Fruit fly (Drosophila melanogaster) whole organism, pupa: ENCODE measurements around the gene Gfat1.

ENCODE experiments used
- CG10348 ChIP-seq: fragments of 200-800 bp; sonication (Bioruptor generic); IDR thresholded peaks from 2 replicates; pipeline ENCODE4 v1.3.6; 2022; ENCODE audit warnings: missing biosample characterization, missing genetic modification characterization
- CG12605 ChIP-seq: fragments of 200-800 bp; sonication (Bioruptor generic); IDR thresholded peaks from 2 replicates; pipeline ENCODE4 v1.3.6; 2022; ENCODE audit warnings: missing biosample characterization, missing genetic modification characterization
- CG13204 ChIP-seq: fragments of 200-800 bp; sonication (Bioruptor generic); optimal IDR thresholded peaks from 2 replicates; lab custom pipeline; 2018; ENCODE audit warnings: missing biosample characterization, mild to moderate bottlenecking, missing genetic modification characterization, moderate library complexity
- CG14655 ChIP-seq: fragments of 200-800 bp; sonication (Bioruptor generic); optimal IDR thresholded peaks from 3 replicates; lab custom pipeline; 2017; ENCODE audit warnings: mild to moderate bottlenecking, missing biosample characterization, missing genetic modification reagents, missing genetic modification characterization
- CG15710 ChIP-seq: fragments of 200-800 bp; sonication (Bioruptor generic); optimal IDR thresholded peaks from 2 replicates; lab custom pipeline; 2018; ENCODE audit warnings: missing biosample characterization, mild to moderate bottlenecking, missing genetic modification characterization, moderate library complexity
- CG17806 ChIP-seq: fragments of 200-800 bp; sonication (Bioruptor generic); optimal IDR thresholded peaks from 2 replicates; lab custom pipeline; 2018; ENCODE audit warnings: missing biosample characterization, mild to moderate bottlenecking, missing genetic modification characterization, moderate library complexity
- CG32121 ChIP-seq: fragments of 200-800 bp; sonication (Bioruptor generic); IDR thresholded peaks from 2 replicates; pipeline ENCODE4 v1.3.6; 2022; ENCODE audit warnings: missing biosample characterization, missing genetic modification characterization
- CG34367 ChIP-seq: fragments of 200-800 bp; sonication (Bioruptor generic); optimal IDR thresholded peaks from 2 replicates; lab custom pipeline; 2018; ENCODE audit warnings: missing biosample characterization, mild to moderate bottlenecking, missing genetic modification characterization
- CG4496 ChIP-seq: fragments of 200-800 bp; sonication (Bioruptor generic); IDR thresholded peaks from 3 replicates; pipeline ENCODE4 v1.3.6; 2022; ENCODE audit warnings: missing biosample characterization, missing genetic modification characterization
- CG8159 ChIP-seq: fragments of 200-800 bp; sonication (Bioruptor generic); optimal IDR thresholded peaks from 3 replicates; lab custom pipeline; 2018; ENCODE audit warnings: missing biosample characterization, mild to moderate bottlenecking, missing genetic modification characterization, moderate library complexity
- CG8301 ChIP-seq: fragments of 200-800 bp; sonication (Bioruptor generic); optimal IDR thresholded peaks from 2 replicates; lab custom pipeline; 2018; ENCODE audit warnings: missing biosample characterization, mild to moderate bottlenecking, missing genetic modification characterization
- CG9948 ChIP-seq: fragments of 200-800 bp; sonication (Bioruptor generic); optimal IDR thresholded peaks from 2 replicates; lab custom pipeline; 2018; ENCODE audit warnings: missing biosample characterization, mild to moderate bottlenecking, missing genetic modification characterization, moderate library complexity
- D1 ChIP-seq: fragments of 200-800 bp; sonication (Bioruptor generic); optimal IDR thresholded peaks from 2 replicates; lab custom pipeline; 2018; ENCODE audit warnings: missing biosample characterization, mild to moderate bottlenecking, missing genetic modification characterization, moderate library complexity
- EcR ChIP-seq: fragments of 200-800 bp; sonication (Bioruptor generic); optimal IDR thresholded peaks from 3 replicates; lab custom pipeline; 2019; ENCODE audit warnings: missing biosample characterization, missing genetic modification characterization, mild to moderate bottlenecking, moderate library complexity, missing genetic modification reagents
- Ets98B ChIP-seq: fragments of 200-800 bp; sonication (Bioruptor generic); IDR thresholded peaks from 2 replicates; pipeline ENCODE4 v1.3.6; 2022; ENCODE audit warnings: missing biosample characterization, missing genetic modification characterization
- Pif1A ChIP-seq: fragments of 200-800 bp; sonication (Bioruptor generic); optimal IDR thresholded peaks from 3 replicates; lab custom pipeline; 2016; ENCODE audit warnings: missing biosample characterization, missing genetic modification characterization
- Pif1B ChIP-seq: fragments of 200-800 bp; sonication (Bioruptor generic); optimal IDR thresholded peaks from 3 replicates; lab custom pipeline; 2016; ENCODE audit warnings: missing biosample characterization, missing genetic modification characterization
- Snoo ChIP-seq: fragments of 200-800 bp; sonication (Bioruptor generic); optimal IDR thresholded peaks from 3 replicates; lab custom pipeline; 2017; ENCODE audit warnings: missing biosample characterization, mild to moderate bottlenecking, missing genetic modification characterization, inconsistent platforms
- fd96Ca ChIP-seq: fragments of 200-800 bp; sonication (Bioruptor generic); IDR thresholded peaks from 3 replicates; pipeline ENCODE4 v1.3.6; 2022; ENCODE audit warnings: missing biosample characterization, missing genetic modification characterization
- gl ChIP-seq: fragments of 200-800 bp; sonication (Bioruptor generic); optimal IDR thresholded peaks from 2 replicates; lab custom pipeline; 2018; ENCODE audit warnings: missing biosample characterization, mild to moderate bottlenecking, missing genetic modification characterization
- rn ChIP-seq: fragments of 200-800 bp; sonication (Bioruptor generic); IDR thresholded peaks from 2 replicates; pipeline ENCODE4 v1.3.6; 2022; ENCODE audit warnings: missing biosample characterization, missing genetic modification characterization

Gfat1 gene

DNA sequence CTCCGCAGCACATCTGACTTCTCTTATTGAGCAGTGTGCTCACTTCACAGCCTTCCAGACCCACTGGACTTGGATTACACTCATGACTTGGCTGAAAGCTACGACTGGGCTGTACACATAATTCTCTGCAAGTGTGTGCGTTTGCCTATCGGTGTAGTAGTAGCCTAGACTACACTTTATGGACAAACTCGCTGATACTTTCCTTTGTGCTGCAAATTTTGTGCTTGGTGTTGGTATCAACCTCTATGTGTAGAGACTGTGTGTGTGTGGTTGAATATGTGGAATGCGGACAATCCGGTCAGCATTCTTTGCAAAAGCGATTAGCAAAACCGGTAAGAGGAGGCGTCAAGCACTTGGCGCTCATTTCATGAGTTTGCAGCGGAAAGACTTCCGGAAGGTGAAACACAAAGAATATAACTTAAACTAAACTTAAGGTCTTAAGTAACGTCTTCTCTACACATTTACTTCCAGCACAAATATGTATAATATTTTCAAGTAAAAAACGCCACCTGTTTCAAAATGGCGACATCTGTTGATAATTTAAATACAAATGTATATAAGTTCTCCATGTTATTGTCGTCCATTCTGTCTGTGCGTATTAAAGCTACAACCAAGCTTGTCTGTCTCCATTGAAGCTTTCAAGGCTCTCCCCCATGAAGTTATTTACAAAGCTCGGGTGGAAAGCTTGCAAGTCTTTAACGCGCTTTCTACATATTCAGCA, 60.7 kb downstream of the Gfat1 start:
- TF ChIP-seq D1 (tag; lab: Kevin White, UChicago) = no peak
- TF ChIP-seq CG14655 (GFP tag; lab: Kevin White, UChicago) = peak; percentile 9
- TF ChIP-seq Pif1B (GFP tag; lab: Kevin White, UChicago) = no peak
- TF ChIP-seq gl = peak; percentile 9
- TF ChIP-seq CG8301 (tag; lab: Kevin White, UChicago) = no peak
- no peak for TF ChIP-seq CG8159 (tag; lab: Kevin White, UChicago)
- TF ChIP-seq CG17806 (tag; lab: Kevin White, UChicago) = no peak
- TF ChIP-seq EcR = peak; percentile 65
- no peak for TF ChIP-seq Ets98B (GFP tag; lab: Robert Waterston, UW)
- no peak for TF ChIP-seq CG10348 (GFP tag; lab: Robert Waterston, UW)
- TF ChIP-seq CG9948 = no peak
- no peak for TF ChIP-seq Pif1A (GFP tag; lab: Kevin White, UChicago)
- no peak for TF ChIP-seq CG34367 (tag; lab: Kevin White, UChicago)
- no peak for TF ChIP-seq Snoo (tag; lab: Kevin White, UChicago)
- no peak for TF ChIP-seq rn (GFP tag; lab: Robert Waterston, UW)
- peak; percentile 4 for TF ChIP-seq CG15710 (tag; lab: Kevin White, UChicago)
- TF ChIP-seq fd96Ca (GFP tag; lab: Robert Waterston, UW) = no peak
- TF ChIP-seq CG32121 (GFP tag; lab: Robert Waterston, UW) = no peak
- TF ChIP-seq CG13204 = no peak
- TF ChIP-seq CG12605 = no peak
- no peak; the same call in 2 of the 3 replicates for TF ChIP-seq CG4496 (GFP tag; lab: Robert Waterston, UW)
- TF ChIP-seq, all 21 proteins: peak for 4
